Worm (Caenorhabditis elegans) whole organism, L4/young adult: ENCODE results near the gene ZK370.6.

Source experiments
- W03F9.2 ChIP-seq: fragments of 150-350 bp; optimal IDR thresholded peaks from 2 replicates; lab custom pipeline; 2014; ENCODE audit warnings: missing biosample characterization, missing genetic modification characterization
- him-1 ChIP-seq: sonication (generic microtip); optimal IDR thresholded peaks from 2 replicates; lab custom pipeline; 2016; ENCODE audit warnings: missing genotype, missing genetic modification reagents, missing genetic modification characterization, missing compliant biosample characterization

DNA sequence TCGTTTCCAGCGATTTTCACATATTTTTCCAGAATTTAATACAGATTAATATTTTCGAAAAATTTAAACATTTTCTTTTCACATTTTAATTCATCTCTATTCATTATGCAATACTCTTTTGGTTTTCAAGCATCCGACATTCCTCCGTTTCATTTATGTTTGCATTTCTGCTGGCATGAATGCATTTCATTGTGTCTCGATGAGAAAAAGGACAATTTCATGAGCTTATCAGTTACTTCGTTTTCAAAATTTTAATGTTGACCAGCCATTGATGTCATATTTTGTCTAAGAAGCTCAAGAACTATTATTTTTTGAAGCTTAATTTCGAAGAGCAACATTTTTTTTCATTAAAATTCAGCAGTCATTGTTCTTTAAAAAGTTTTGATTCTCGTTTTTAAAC lies 25.1 kb downstream of the ZK370.6 start:
- TF ChIP-seq him-1 (tag; lab: Kevin White, UChicago) (no peak), W03F9.2 (tag; lab: Kevin White, UChicago) (no peak)
